Worm (Caenorhabditis elegans) whole organism, L4 larva: ENCODE results near the gene C47E8.4.

Experiments used
- D1046.2 ChIP-seq: fragments of 200-800 bp; sonication (Bioruptor generic); IDR thresholded peaks from 2 replicates; pipeline ENCODE4 v1.3.6; 2022; ENCODE audit warnings: missing genetic modification characterization, missing compliant biosample characterization
- F26F4.8 ChIP-seq: fragments of 200-800 bp; sonication (Bioruptor generic); conservative IDR thresholded peaks from 2 replicates; pipeline ENCODE4 v1.3.6; 2022; ENCODE audit warnings: missing genetic modification characterization, missing compliant biosample characterization
- F37D6.2 ChIP-seq: sonication (generic microtip); optimal IDR thresholded peaks from 2 replicates; lab custom pipeline; 2016; ENCODE audit warnings: mild to moderate bottlenecking, missing genetic modification characterization, missing compliant biosample characterization
- T20F7.1 ChIP-seq: fragments of 200-800 bp; sonication (Bioruptor generic); optimal IDR thresholded peaks from 2 replicates; lab custom pipeline; 2018; ENCODE audit warnings: mild to moderate bottlenecking, missing genetic modification characterization, missing compliant biosample characterization
- Y105C5A.15 ChIP-seq: fragments of 200-800 bp; sonication (Bioruptor generic); IDR thresholded peaks from 2 replicates; pipeline ENCODE4 v1.3.6; 2022; ENCODE audit warnings: missing genetic modification characterization, missing compliant biosample characterization
- Y5F2A.4 ChIP-seq: fragments of 200-800 bp; sonication (Bioruptor generic); optimal IDR thresholded peaks from 2 replicates; lab custom pipeline; 2018; ENCODE audit warnings: mild to moderate bottlenecking, missing genetic modification characterization, missing compliant biosample characterization
- ZK546.5 ChIP-seq, 2 experiments: sonication (generic microtip); optimal IDR thresholded peaks; 2 replicates each; lab custom pipeline; 2017; ENCODE audit warnings: missing biosample characterization in 2 of 2, missing genetic modification characterization in 2 of 2
- aha-1 ChIP-seq: fragments of 150-350 bp; peaks from one replicate; lab custom pipeline; 2014; ENCODE audit warnings: missing biosample characterization, missing genetic modification characterization
- aly-2 ChIP-seq: sonication (generic microtip); optimal IDR thresholded peaks from 2 replicates; lab custom pipeline; 2018; ENCODE audit warnings: missing biosample characterization, missing genetic modification characterization
- ceh-20 ChIP-seq: fragments of 200-800 bp; sonication (Bioruptor generic); IDR thresholded peaks from 2 replicates; pipeline ENCODE4 v1.3.6; 2022; ENCODE audit warnings: missing genetic modification reagents, missing genetic modification characterization, missing compliant biosample characterization
- daf-16 ChIP-seq, 3 experiments: sonication (generic microtip); optimal IDR thresholded peaks; 2 replicates each; lab custom pipeline; 2016 to 2017; ENCODE audit warnings: missing genetic modification characterization in 3 of 3, missing genetic modification reagents in 3 of 3, mild to moderate bottlenecking in 2 of 3, missing compliant biosample characterization in 2 of 3, missing biosample characterization in 1 of 3, moderate library complexity in 1 of 3
- dpl-1 ChIP-seq: fragments of 150-350 bp; optimal IDR thresholded peaks from 2 replicates; lab custom pipeline; 2014; ENCODE audit warnings: missing biosample characterization, missing genetic modification reagents, missing genetic modification characterization
- fkh-10 ChIP-seq: fragments of 150-350 bp; optimal IDR thresholded peaks from 2 replicates; lab custom pipeline; 2014; ENCODE audit warnings: missing biosample characterization, missing genetic modification reagents, missing genetic modification characterization
- hif-1 ChIP-seq, 2 experiments: sonication (generic microtip); optimal IDR thresholded peaks; 2 replicates each; lab custom pipeline; 2016 to 2017; ENCODE audit warnings: missing compliant biosample characterization in 2 of 2, missing genetic modification characterization in 2 of 2, missing genetic modification reagents in 2 of 2, missing genotype in 2 of 2, mild to moderate bottlenecking in 1 of 2
- hlh-11 ChIP-seq: fragments of 200-800 bp; sonication (Bioruptor generic); optimal IDR thresholded peaks from 2 replicates; lab custom pipeline; 2018; ENCODE audit warnings: mild to moderate bottlenecking, missing genetic modification characterization, missing compliant biosample characterization
- hlh-30 ChIP-seq: sonication (generic microtip); optimal IDR thresholded peaks from 2 replicates; lab custom pipeline; 2017; ENCODE audit warnings: antibody characterized with exemption, mild to moderate bottlenecking, missing genetic modification characterization, missing compliant biosample characterization; ENCODE audit not compliant: insufficient read depth
- hmg-1.1 ChIP-seq: fragments of 200-800 bp; sonication (Bioruptor generic); IDR thresholded peaks from 2 replicates; pipeline ENCODE4 v1.3.6; 2022; ENCODE audit warnings: missing genetic modification reagents, missing genetic modification characterization, missing compliant biosample characterization
- jun-1 ChIP-seq: fragments of 150-350 bp; optimal IDR thresholded peaks from 2 replicates; lab custom pipeline; 2014; ENCODE audit warnings: missing biosample characterization, missing genetic modification reagents, missing genetic modification characterization
- lim-7 ChIP-seq: fragments of 200-800 bp; sonication (Bioruptor generic); IDR thresholded peaks from 2 replicates; pipeline ENCODE4 v1.3.6; 2022; ENCODE audit warnings: missing genetic modification characterization, missing compliant biosample characterization
- lin-38 ChIP-seq: fragments of 200-800 bp; sonication (Bioruptor generic); IDR thresholded peaks from 2 replicates; pipeline ENCODE4 v1.3.6; 2022; ENCODE audit warnings: missing genetic modification reagents, missing genetic modification characterization, missing compliant biosample characterization
- lin-39 ChIP-seq: fragments of 150-350 bp; optimal IDR thresholded peaks from 2 replicates; lab custom pipeline; 2014; ENCODE audit warnings: missing biosample characterization, missing genetic modification reagents, missing genetic modification characterization
- lsy-2 ChIP-seq, 2 experiments: fragments of 150-350 bp in 1 of 2; sonication (generic microtip) in 1 of 2; optimal IDR thresholded peaks; 2 replicates each; lab custom pipeline; 2014 to 2017; ENCODE audit warnings: missing biosample characterization in 2 of 2, missing genetic modification characterization in 2 of 2
- madf-5 ChIP-seq, 2 experiments: fragments of 200-800 bp; sonication (Bioruptor generic); IDR thresholded peaks; 2 replicates each; pipeline ENCODE4 v1.3.6; 2022; ENCODE audit warnings: missing compliant biosample characterization in 2 of 2, missing genetic modification characterization in 2 of 2
- mep-1 ChIP-seq: fragments of 150-350 bp; sonication (generic microtip); optimal IDR thresholded peaks from 3 replicates; lab custom pipeline; 2014; ENCODE audit warnings: missing biosample characterization, missing genetic modification characterization
- mes-2 ChIP-seq: sonication (generic microtip); optimal IDR thresholded peaks from 2 replicates; lab custom pipeline; 2016; ENCODE audit warnings: missing genotype, mild to moderate bottlenecking, missing genetic modification characterization, missing compliant biosample characterization; ENCODE audit not compliant: poor library complexity, severe bottlenecking
- nhr-102 ChIP-seq: sonication (generic microtip); optimal IDR thresholded peaks from 2 replicates; lab custom pipeline; 2016; ENCODE audit warnings: mild to moderate bottlenecking, missing genetic modification characterization, moderate library complexity, missing compliant biosample characterization
- nhr-111 ChIP-seq: fragments of 200-800 bp; sonication (Bioruptor generic); optimal IDR thresholded peaks from 2 replicates; lab custom pipeline; 2018; ENCODE audit warnings: mild to moderate bottlenecking, missing genetic modification characterization, missing compliant biosample characterization
- nhr-237 ChIP-seq: sonication (generic microtip); optimal IDR thresholded peaks from 2 replicates; lab custom pipeline; 2017; ENCODE audit warnings: missing biosample characterization, missing genetic modification characterization
- nhr-28 ChIP-seq: fragments of 150-350 bp; optimal IDR thresholded peaks from 2 replicates; lab custom pipeline; 2014; ENCODE audit warnings: missing biosample characterization, missing genetic modification characterization
- nhr-41 ChIP-seq: fragments of 200-800 bp; sonication (Bioruptor generic); IDR thresholded peaks from 2 replicates; pipeline ENCODE4 v1.3.6; 2022; ENCODE audit warnings: missing genetic modification reagents, missing genetic modification characterization, missing compliant biosample characterization
- nhr-6 ChIP-seq: fragments of 150-350 bp; optimal IDR thresholded peaks from 2 replicates; lab custom pipeline; 2014; ENCODE audit warnings: missing biosample characterization, missing genetic modification characterization
- nhr-76 ChIP-seq: fragments of 150-350 bp; optimal IDR thresholded peaks from 2 replicates; lab custom pipeline; 2014; ENCODE audit warnings: missing biosample characterization, missing genetic modification characterization
- pha-4 ChIP-seq, 2 experiments: fragments of 150-350 bp in 1 of 2; fragments of 200-800 bp in 1 of 2; sonication (Bioruptor generic) in 1 of 2; IDR thresholded peaks in 1 of 2; optimal IDR thresholded peaks in 1 of 2; 2 replicates each; pipeline versions ENCODE4 v1.3.6 to Lab custom; 2014 to 2022; ENCODE audit warnings: missing genetic modification characterization in 2 of 2, missing genetic modification reagents in 2 of 2, missing biosample characterization in 1 of 2, missing compliant biosample characterization in 1 of 2
- php-3 ChIP-seq: fragments of 200-800 bp; sonication (Bioruptor generic); IDR thresholded peaks from 2 replicates; pipeline ENCODE4 v1.3.6; 2022; ENCODE audit warnings: missing genetic modification reagents, missing genetic modification characterization, missing compliant biosample characterization
- saeg-2 ChIP-seq: fragments of 200-800 bp; sonication (Bioruptor generic); IDR thresholded peaks from 2 replicates; pipeline ENCODE4 v1.3.6; 2022; ENCODE audit warnings: missing genetic modification reagents, missing genetic modification characterization, missing compliant biosample characterization
- skn-1 ChIP-seq: fragments of 150-350 bp; optimal IDR thresholded peaks from 2 replicates; lab custom pipeline; 2014; ENCODE audit warnings: missing biosample characterization, missing genetic modification characterization
- tra-1 ChIP-seq: fragments of 200-800 bp; sonication (Bioruptor generic); IDR thresholded peaks from 2 replicates; pipeline ENCODE4 v1.3.6; 2022; ENCODE audit warnings: missing genetic modification reagents, missing genetic modification characterization, missing compliant biosample characterization
- unc-130 ChIP-seq: sonication (generic microtip); optimal IDR thresholded peaks from 2 replicates; lab custom pipeline; 2016; ENCODE audit warnings: missing genetic modification reagents, missing genetic modification characterization, missing compliant biosample characterization
- zag-1 ChIP-seq: fragments of 150-350 bp; optimal IDR thresholded peaks from 2 replicates; lab custom pipeline; 2014; ENCODE audit warnings: missing biosample characterization, missing genetic modification characterization

Gene C47E8.4

ce11 chrV:14655689-14656088 lies 29.6 kb downstream of the C47E8.4 start:
- no peak for TF ChIP-seq nhr-237 (tag; lab: Kevin White, UChicago)
- TF ChIP-seq hlh-30 (tag; lab: Kevin White, UChicago): peak; percentile 70
- peak; percentile 20 for TF ChIP-seq nhr-28 (tag; lab: Kevin White, UChicago)
- no peak for TF ChIP-seq tra-1
- no peak for TF ChIP-seq skn-1
- no peak for TF ChIP-seq Y105C5A.15 (GFP tag; lab: Robert Waterston, UW)

ce11 chrV:14650631-14651030 lies 34.7 kb downstream of the C47E8.4 start:
- TF ChIP-seq unc-130 (GFP tag; lab: Kevin White, UChicago): no peak
- no peak for TF ChIP-seq saeg-2
- no peak for TF ChIP-seq jun-1
- TF ChIP-seq aha-1 (tag; lab: Kevin White, UChicago): no peak
- no peak for TF ChIP-seq D1046.2 (GFP tag; lab: Robert Waterston, UW)
- no peak for TF ChIP-seq zag-1 (tag; lab: Kevin White, UChicago)
- no peak for TF ChIP-seq pha-4 (GFP tag; IDR thresholded peaks at IDR 0.05; lab: Robert Waterston, UW)
- TF ChIP-seq pha-4 (tag; optimal IDR thresholded peaks at IDR 0.05; lab: Kevin White, UChicago): no peak
- no peak for TF ChIP-seq T20F7.1
- TF ChIP-seq skn-1: no peak
- TF ChIP-seq F26F4.8 (GFP tag; lab: Robert Waterston, UW): no peak
- no peak for TF ChIP-seq Y5F2A.4 (GFP tag; lab: Kevin White, UChicago)
- TF ChIP-seq hmg-1.1 (GFP tag; lab: Robert Waterston, UW): no peak
- no peak for TF ChIP-seq F37D6.2 (tag; lab: Kevin White, UChicago)
- no peak for TF ChIP-seq aly-2 (tag; lab: Kevin White, UChicago)
- TF ChIP-seq nhr-76 (tag; lab: Kevin White, UChicago): no peak
- TF ChIP-seq nhr-111 (GFP tag; lab: Kevin White, UChicago): no peak
- TF ChIP-seq madf-5 (GFP tag; IDR thresholded peaks at IDR 0.05; lab: Robert Waterston, UW): no peak
- no peak for TF ChIP-seq tra-1
- no peak for TF ChIP-seq lim-7 (GFP tag; lab: Robert Waterston, UW)

ce11 chrV:14649929-14650328 lies 35.4 kb downstream of the C47E8.4 start:
- TF ChIP-seq unc-130 (GFP tag; lab: Kevin White, UChicago) (no peak), lsy-2 (tag; optimal IDR thresholded peaks at IDR 0.05; lab: Kevin White, UChicago) (peak; percentile 11 to 47), ceh-20 (GFP tag; lab: Robert Waterston, UW) (peak; percentile 62), hlh-30 (tag; lab: Kevin White, UChicago) (peak; percentile 51)
- TF ChIP-seq, all 104 proteins: peak for 3

- TF ChIP-seq fkh-10 (GFP tag; lab: Kevin White, UChicago) (peak; percentile 63), zag-1 (tag; lab: Kevin White, UChicago) (no peak), hif-1 (tag; optimal IDR thresholded peaks at IDR 0.05; lab: Kevin White, UChicago) (no peak), lin-39 (tag; lab: Kevin White, UChicago) (no peak), php-3 (GFP tag; lab: Robert Waterston, UW) (no peak), nhr-102 (no peak)
Measured at ce11 chrV:14648825-14649224, 36.5 kb downstream of the C47E8.4 start.

ce11 chrV:14645817-14646789 lies 39.2 kb downstream of the C47E8.4 start, which contains the start of the genes rfc-1 and pmp-3:
rfc-1 (minus strand) TSS chrV:14645979.
pmp-3 (plus strand) TSS chrV:14646739.
- TF ChIP-seq lin-39 (tag; lab: Kevin White, UChicago): no peak
- peak; percentile 48 for TF ChIP-seq unc-130 (GFP tag; lab: Kevin White, UChicago)
- TF ChIP-seq daf-16 (GFP tag; optimal IDR thresholded peaks at IDR 0.05; lab: Kevin White, UChicago): no peak
- peak; percentile 6 for TF ChIP-seq daf-16 (tag; optimal IDR thresholded peaks at IDR 0.05; lab: Kevin White, UChicago)
- peak; percentile 84 for TF ChIP-seq dpl-1 (GFP tag; lab: Kevin White, UChicago)
- peak; percentile 54 for TF ChIP-seq nhr-6 (tag; lab: Kevin White, UChicago)
- TF ChIP-seq nhr-111 (GFP tag; lab: Kevin White, UChicago): no peak
- TF ChIP-seq lim-7 (GFP tag; lab: Robert Waterston, UW): no peak
- TF ChIP-seq nhr-28 (tag; lab: Kevin White, UChicago): no peak
- TF ChIP-seq D1046.2 (GFP tag; lab: Robert Waterston, UW): no peak
- peak; percentile 10 for TF ChIP-seq mep-1 (tag; lab: Kevin White, UChicago)
- peak; percentile 11 for TF ChIP-seq hlh-30 (tag; lab: Kevin White, UChicago)
- TF ChIP-seq ZK546.5 (tag; optimal IDR thresholded peaks at IDR 0.05; lab: Kevin White, UChicago): no peak
- TF ChIP-seq nhr-41 (GFP tag; lab: Robert Waterston, UW): no peak
- TF ChIP-seq lin-38: peak; percentile 89
- TF ChIP-seq hlh-11 (tag; lab: Kevin White, UChicago): peak; percentile 41
- peak; percentile 61 for TF ChIP-seq mes-2 (tag; lab: Kevin White, UChicago)
